Fruit fly (Drosophila melanogaster) whole organism, embryonic: ENCODE data around the gene RhoGAP18B.

Source experiments
- Antp ChIP-seq: fragments of 200-800 bp; sonication (Bioruptor generic); optimal IDR thresholded peaks from 3 replicates; lab custom pipeline; 2016; ENCODE audit warnings: missing biosample characterization, missing genetic modification characterization
- Atf6 ChIP-seq: fragments of 200-800 bp; sonication (Bioruptor generic); IDR thresholded peaks from 2 replicates; pipeline ENCODE4 v1.3.6; 2022; ENCODE audit warnings: missing biosample characterization, missing genetic modification characterization
- CG10543 ChIP-seq: fragments of 200-800 bp; sonication (Bioruptor generic); optimal IDR thresholded peaks from 3 replicates; lab custom pipeline; 2017; ENCODE audit warnings: missing biosample characterization, mild to moderate bottlenecking, missing genetic modification characterization, moderate library complexity
- CG10565 ChIP-seq: fragments of 200-800 bp; sonication (Bioruptor generic); optimal IDR thresholded peaks from 3 replicates; lab custom pipeline; 2016; ENCODE audit warnings: missing biosample characterization, mild to moderate bottlenecking, missing genetic modification characterization
- CG11695 ChIP-seq: fragments of 200-800 bp; sonication (Bioruptor generic); IDR thresholded peaks from 3 replicates; pipeline ENCODE4 v1.3.6; 2022; ENCODE audit warnings: missing biosample characterization, missing genetic modification characterization
- CG14965 ChIP-seq: fragments of 200-800 bp; sonication (Bioruptor generic); optimal IDR thresholded peaks from 2 replicates; lab custom pipeline; 2016; ENCODE audit warnings: missing biosample characterization, missing genetic modification characterization, borderline replicate concordance
- CG15514 ChIP-seq: fragments of 200-800 bp; sonication (Bioruptor generic); optimal IDR thresholded peaks from 3 replicates; lab custom pipeline; 2017; ENCODE audit warnings: missing biosample characterization, missing genetic modification characterization, mild to moderate bottlenecking, moderate library complexity, missing genetic modification reagents
- CG15696 ChIP-seq: fragments of 200-800 bp; sonication (Bioruptor generic); optimal IDR thresholded peaks from 2 replicates; lab custom pipeline; 2019; ENCODE audit warnings: missing biosample characterization, mild to moderate bottlenecking, missing genetic modification characterization, moderate library complexity
- CG17328 ChIP-seq: fragments of 200-800 bp; sonication (Bioruptor generic); IDR thresholded peaks from 2 replicates; pipeline ENCODE4 v1.3.6; 2022; ENCODE audit warnings: missing biosample characterization, missing genetic modification characterization
- CG18011 ChIP-seq: fragments of 200-800 bp; sonication (Bioruptor generic); optimal IDR thresholded peaks from 2 replicates; lab custom pipeline; 2017; ENCODE audit warnings: missing biosample characterization, missing genetic modification characterization, mild to moderate bottlenecking, moderate library complexity, missing genotype
- CG33557 ChIP-seq: fragments of 200-800 bp; sonication (Bioruptor generic); optimal IDR thresholded peaks from 2 replicates; lab custom pipeline; 2019; ENCODE audit warnings: missing biosample characterization, mild to moderate bottlenecking, missing genetic modification characterization, moderate library complexity
- CG4328 ChIP-seq: fragments of 200-800 bp; sonication (Bioruptor generic); optimal IDR thresholded peaks from 3 replicates; lab custom pipeline; 2017; ENCODE audit warnings: missing biosample characterization, missing genetic modification reagents, missing genetic modification characterization
- CG6813 ChIP-seq: fragments of 200-800 bp; sonication (Bioruptor generic); optimal IDR thresholded peaks from 2 replicates; lab custom pipeline; 2017; ENCODE audit warnings: missing biosample characterization, missing genetic modification characterization, mild to moderate bottlenecking, moderate library complexity, missing genetic modification reagents
- CG7745 ChIP-seq: fragments of 200-800 bp; sonication (Bioruptor generic); optimal IDR thresholded peaks from 2 replicates; lab custom pipeline; 2018; ENCODE audit warnings: missing biosample characterization, mild to moderate bottlenecking, missing genetic modification characterization, moderate library complexity
- CG9215 ChIP-seq: fragments of 200-800 bp; sonication (Bioruptor generic); IDR thresholded peaks from 2 replicates; pipeline ENCODE4 v1.3.6; 2022; ENCODE audit warnings: missing biosample characterization, missing genetic modification characterization
- CG9797 ChIP-seq: fragments of 200-800 bp; sonication (Bioruptor generic); optimal IDR thresholded peaks from 3 replicates; lab custom pipeline; 2018; ENCODE audit warnings: missing biosample characterization, mild to moderate bottlenecking, missing genetic modification characterization
- Dfd ChIP-seq, 2 experiments: fragments of >200 bp; optimal IDR thresholded peaks; 2 replicates each; lab custom pipeline; 2017; ENCODE audit warnings: missing biosample characterization in 2 of 2, missing genetic modification characterization in 2 of 2
- Dref ChIP-seq: fragments of 200-800 bp; sonication (Bioruptor generic); IDR thresholded peaks from 2 replicates; pipeline ENCODE4 v1.3.6; 2022; ENCODE audit warnings: missing biosample characterization, missing genetic modification characterization
- Gug ChIP-seq: fragments of 200-800 bp; sonication (Bioruptor generic); IDR thresholded peaks from 4 replicates; pipeline ENCODE4 v1.3.6; 2022; ENCODE audit warnings: missing biosample characterization, missing genetic modification characterization
- MTF-1 ChIP-seq: fragments of 200-800 bp; sonication (Bioruptor generic); optimal IDR thresholded peaks from 2 replicates; lab custom pipeline; 2018; ENCODE audit warnings: missing biosample characterization, mild to moderate bottlenecking, missing genetic modification characterization, borderline replicate concordance
- Max ChIP-seq: fragments of 200-800 bp; sonication (Bioruptor generic); optimal IDR thresholded peaks from 2 replicates; lab custom pipeline; 2016; ENCODE audit warnings: missing biosample characterization, mild to moderate bottlenecking, missing genetic modification characterization
- Nf-YC ChIP-seq: fragments of 200-800 bp; optimal IDR thresholded peaks from 3 replicates; lab custom pipeline; 2019; ENCODE audit warnings: missing biosample characterization, mild to moderate bottlenecking, missing genetic modification characterization, moderate library complexity
- NfI ChIP-seq: fragments of 200-800 bp; sonication (Bioruptor generic); optimal IDR thresholded peaks from 3 replicates; lab custom pipeline; 2018; ENCODE audit warnings: missing biosample characterization, mild to moderate bottlenecking, missing genetic modification characterization, moderate library complexity
- Rfx ChIP-seq: fragments of 200-800 bp; sonication (Bioruptor generic); IDR thresholded peaks from 2 replicates; pipeline ENCODE4 v1.3.6; 2022; ENCODE audit warnings: missing biosample characterization, missing genetic modification characterization
- Sox100B ChIP-seq: fragments of 200-800 bp; sonication (Bioruptor generic); optimal IDR thresholded peaks from 3 replicates; lab custom pipeline; 2018; ENCODE audit warnings: missing biosample characterization, mild to moderate bottlenecking, missing genetic modification characterization
- Trl ChIP-seq, 3 experiments: fragments of >200 bp in 2 of 3; fragments of 200-800 bp in 1 of 3; sonication (Bioruptor generic) in 1 of 3; optimal IDR thresholded peaks; 2 replicates in 1 of 3; 3 replicates in 2 of 3; lab custom pipeline; 2016 to 2017; ENCODE audit warnings: missing biosample characterization in 1 of 3, missing genetic modification characterization in 1 of 3
- YL-1 ChIP-seq: fragments of 200-800 bp; sonication (Bioruptor generic); optimal IDR thresholded peaks from 3 replicates; lab custom pipeline; 2017; ENCODE audit warnings: missing biosample characterization, mild to moderate bottlenecking, missing genetic modification characterization
- abd-A ChIP-seq: fragments of 200-800 bp; sonication (Bioruptor generic); optimal IDR thresholded peaks from 3 replicates; lab custom pipeline; 2019; ENCODE audit warnings: missing biosample characterization, mild to moderate bottlenecking, missing genetic modification characterization, moderate library complexity
- cg ChIP-seq: fragments of 200-800 bp; sonication (Bioruptor generic); optimal IDR thresholded peaks from 3 replicates; lab custom pipeline; 2019; ENCODE audit warnings: missing biosample characterization, mild to moderate bottlenecking, missing genetic modification characterization, moderate library complexity
- crol ChIP-seq: fragments of 200-800 bp; sonication (Bioruptor generic); IDR thresholded peaks from 2 replicates; pipeline ENCODE4 v1.3.6; 2022; ENCODE audit warnings: missing biosample characterization, missing genetic modification characterization
- dpn ChIP-seq, 2 experiments: fragments of 200-800 bp; sonication (Bioruptor generic); optimal IDR thresholded peaks; 3 replicates each; lab custom pipeline; 2016; ENCODE audit warnings: missing biosample characterization in 2 of 2, missing genetic modification characterization in 2 of 2
- ems ChIP-seq: fragments of 200-800 bp; sonication (Bioruptor generic); optimal IDR thresholded peaks from 3 replicates; lab custom pipeline; 2016; ENCODE audit warnings: missing biosample characterization, missing genetic modification characterization
- esg ChIP-seq: fragments of 200-800 bp; sonication (Bioruptor generic); conservative IDR thresholded peaks from 2 replicates; pipeline ENCODE4 v1.3.6; 2022; ENCODE audit warnings: missing biosample characterization, missing genetic modification characterization
- ewg ChIP-seq: fragments of 200-800 bp; sonication (Bioruptor generic); optimal IDR thresholded peaks from 3 replicates; lab custom pipeline; 2017; ENCODE audit warnings: mild to moderate bottlenecking, missing biosample characterization, missing genetic modification reagents, missing genetic modification characterization
- gsb-n ChIP-seq: fragments of 200-800 bp; sonication (Bioruptor generic); optimal IDR thresholded peaks from 3 replicates; lab custom pipeline; 2018; ENCODE audit warnings: missing biosample characterization, mild to moderate bottlenecking, missing genetic modification characterization
- jigr1 ChIP-seq: fragments of 200-800 bp; sonication (Bioruptor generic); IDR thresholded peaks from 3 replicates; pipeline ENCODE4 v1.3.6; 2022; ENCODE audit warnings: missing biosample characterization, missing genetic modification characterization
- kay ChIP-seq: fragments of 200-800 bp; sonication (Bioruptor generic); optimal IDR thresholded peaks from 2 replicates; lab custom pipeline; 2016; ENCODE audit warnings: missing biosample characterization, missing genetic modification characterization
- lmd ChIP-seq: fragments of 200-800 bp; sonication (Bioruptor generic); IDR thresholded peaks from 2 replicates; pipeline ENCODE4 v1.3.6; 2022; ENCODE audit warnings: missing biosample characterization, missing genetic modification characterization
- mirr ChIP-seq: fragments of 200-800 bp; sonication (Bioruptor generic); optimal IDR thresholded peaks from 3 replicates; lab custom pipeline; 2018; ENCODE audit warnings: missing biosample characterization, mild to moderate bottlenecking, missing genetic modification characterization
- nmo ChIP-seq: fragments of 200-800 bp; sonication (Bioruptor generic); optimal IDR thresholded peaks from 2 replicates; lab custom pipeline; 2018; ENCODE audit warnings: missing biosample characterization, mild to moderate bottlenecking, missing genetic modification characterization, moderate library complexity
- onecut ChIP-seq: fragments of 200-800 bp; sonication (Bioruptor generic); IDR thresholded peaks from 2 replicates; pipeline ENCODE4 v1.3.6; 2022; ENCODE audit warnings: missing biosample characterization, missing genetic modification characterization
- pnt ChIP-seq: fragments of 200-800 bp; sonication (Bioruptor generic); optimal IDR thresholded peaks from 3 replicates; lab custom pipeline; 2016; ENCODE audit warnings: missing biosample characterization, missing genetic modification characterization
- sens ChIP-seq: fragments of 200-800 bp; sonication (Bioruptor generic); peaks from one replicate; lab custom pipeline; 2016; ENCODE audit warnings: missing biosample characterization, missing genetic modification characterization
- sqz ChIP-seq: fragments of 200-800 bp; sonication (Bioruptor generic); optimal IDR thresholded peaks from 3 replicates; lab custom pipeline; 2018; ENCODE audit warnings: missing biosample characterization, mild to moderate bottlenecking, missing genetic modification characterization
- tap ChIP-seq: fragments of 200-800 bp; optimal IDR thresholded peaks from 3 replicates; lab custom pipeline; 2019; ENCODE audit warnings: missing biosample characterization, mild to moderate bottlenecking, missing genetic modification characterization, moderate library complexity
- unpg ChIP-seq: fragments of 200-800 bp; sonication (Bioruptor generic); optimal IDR thresholded peaks from 3 replicates; lab custom pipeline; 2018; ENCODE audit warnings: missing biosample characterization, mild to moderate bottlenecking, missing genetic modification characterization, moderate library complexity
- wek ChIP-seq: fragments of 200-800 bp; sonication (Bioruptor generic); optimal IDR thresholded peaks from 3 replicates; lab custom pipeline; 2018; ENCODE audit warnings: missing biosample characterization, mild to moderate bottlenecking, missing genetic modification characterization, moderate library complexity
- wor ChIP-seq: fragments of 200-800 bp; sonication (Bioruptor generic); IDR thresholded peaks from 2 replicates; pipeline ENCODE4 v1.3.6; 2022; ENCODE audit warnings: missing biosample characterization, missing genetic modification characterization
- z ChIP-seq: fragments of 200-800 bp; sonication (Bioruptor generic); IDR thresholded peaks from 3 replicates; pipeline ENCODE4 v1.3.6; 2022; ENCODE audit warnings: missing biosample characterization, missing genetic modification characterization

RhoGAP18B gene

dm6 chrX:19167586-19168403, 913 bp upstream of the RhoGAP18B start (continued):
- no peak for TF ChIP-seq wek (GFP tag; lab: Kevin White, UChicago)
- TF ChIP-seq Dref (GFP tag; lab: Robert Waterston, UW), result no peak
- no peak for TF ChIP-seq CG4328
- TF ChIP-seq CG10543, result peak; percentile 60
- no peak for TF ChIP-seq CG15696 (tag; lab: Kevin White, UChicago)
- no peak for TF ChIP-seq sqz (GFP tag; lab: Kevin White, UChicago)
- TF ChIP-seq unpg (GFP tag; lab: Kevin White, UChicago), result no peak
- peak; percentile 23 for TF ChIP-seq NfI (GFP tag; lab: Kevin White, UChicago)
- TF ChIP-seq abd-A (tag; lab: Kevin White, UChicago), result peak; percentile 77
- TF ChIP-seq dpn (GFP tag; optimal IDR thresholded peaks at IDR 0.05; lab: Kevin White, UChicago), result no peak
- peak; percentile 44 for TF ChIP-seq Rfx
- no peak for TF ChIP-seq CG18011 (GFP tag; lab: Kevin White, UChicago)
- TF ChIP-seq CG14965 (GFP tag; lab: Kevin White, UChicago), result no peak
- TF ChIP-seq CG6813 (GFP tag; lab: Kevin White, UChicago), result no peak
- TF ChIP-seq Nf-YC (tag; lab: Kevin White, UChicago), result no peak
- TF ChIP-seq Gug (GFP tag; lab: Robert Waterston, UW), result no peak
- TF ChIP-seq Trl (optimal IDR thresholded peaks at IDR 0.05; lab: Kevin White, UChicago), result no peak
- TF ChIP-seq Trl (GFP tag; optimal IDR thresholded peaks at IDR 0.05; lab: Kevin White, UChicago), result no peak
- no peak for TF ChIP-seq YL-1 (GFP tag; lab: Kevin White, UChicago)
- no peak for TF ChIP-seq CG15514 (GFP tag; lab: Kevin White, UChicago)
- peak; percentile 80 for TF ChIP-seq cg (GFP tag; lab: Kevin White, UChicago)
- TF ChIP-seq sens, result peak; percentile 14
- no peak for TF ChIP-seq CG7745 (tag; lab: Kevin White, UChicago)
- TF ChIP-seq Max (GFP tag; lab: Kevin White, UChicago), result no peak
- no peak for TF ChIP-seq CG11695 (GFP tag; lab: Robert Waterston, UW)
- 0 out of 2 replicates have a peak, but pooled peaks have one; percentile 18 for TF ChIP-seq Atf6
- TF ChIP-seq nmo (GFP tag; lab: Kevin White, UChicago), result no peak
- TF ChIP-seq Antp (GFP tag; lab: Kevin White, UChicago), result no peak
- TF ChIP-seq Sox100B (GFP tag; lab: Kevin White, UChicago), result no peak
- TF ChIP-seq CG9215, result no peak
- no peak for TF ChIP-seq tap (tag; lab: Kevin White, UChicago)
- TF ChIP-seq wor (GFP tag; lab: Robert Waterston, UW), result no peak
- peak; percentile 39 for TF ChIP-seq mirr (GFP tag; lab: Kevin White, UChicago)
- TF ChIP-seq kay (GFP tag; lab: Kevin White, UChicago), result no peak
- TF ChIP-seq ems (GFP tag; lab: Kevin White, UChicago), result no peak
- TF ChIP-seq MTF-1, result peak; percentile 0
- no peak for TF ChIP-seq ewg
- no peak for TF ChIP-seq jigr1 (GFP tag; lab: Robert Waterston, UW)
- TF ChIP-seq z, result peak; percentile 89
- no peak for TF ChIP-seq pnt (GFP tag; lab: Kevin White, UChicago)
- TF ChIP-seq Dfd (GFP tag; optimal IDR thresholded peaks at IDR 0.05; lab: Kevin White, UChicago), result no peak
- TF ChIP-seq lmd, result no peak; the same call in 1 of the 2 replicates
- TF ChIP-seq CG33557 (GFP tag; lab: Kevin White, UChicago), result no peak
- no peak for TF ChIP-seq gsb-n
- no peak for TF ChIP-seq CG9797
- TF ChIP-seq CG17328, result peak; percentile 33; the same call in 1 of the 2 replicates
- TF ChIP-seq onecut (GFP tag; lab: Robert Waterston, UW), result no peak
- peak; percentile 23; the same call in 1 of the 2 replicates for TF ChIP-seq crol (GFP tag; lab: Robert Waterston, UW)
- no peak for TF ChIP-seq esg (GFP tag; lab: Robert Waterston, UW)
- TF ChIP-seq CG10565 (GFP tag; lab: Kevin White, UChicago), result no peak
